Fruit fly (Drosophila melanogaster) whole organism, embryonic: ENCODE data around the gene Tcs6.

ENCODE experiments used
- B-H2 ChIP-seq: fragments of 200-800 bp; sonication (Bioruptor generic); optimal IDR thresholded peaks from 2 replicates; lab custom pipeline; 2018; ENCODE audit warnings: missing biosample characterization, mild to moderate bottlenecking, missing genetic modification characterization
- CG1024 ChIP-seq: fragments of 200-800 bp; sonication (Bioruptor generic); IDR thresholded peaks from 2 replicates; pipeline ENCODE4 v1.3.6; 2022; ENCODE audit warnings: missing biosample characterization, missing genetic modification characterization
- CG10654 ChIP-seq: fragments of 200-800 bp; sonication (Bioruptor generic); optimal IDR thresholded peaks from 2 replicates; lab custom pipeline; 2016; ENCODE audit warnings: missing biosample characterization, missing genetic modification characterization
- CG12769 ChIP-seq: fragments of 200-800 bp; sonication (Bioruptor generic); optimal IDR thresholded peaks from 2 replicates; lab custom pipeline; 2019; ENCODE audit warnings: missing biosample characterization, mild to moderate bottlenecking, missing genetic modification characterization, moderate library complexity
- CG13296 ChIP-seq: fragments of 200-800 bp; sonication (Bioruptor generic); optimal IDR thresholded peaks from 3 replicates; lab custom pipeline; 2018; ENCODE audit warnings: missing biosample characterization, mild to moderate bottlenecking, missing genetic modification characterization
- CG14050 ChIP-seq: fragments of 200-800 bp; sonication (Bioruptor generic); IDR thresholded peaks from 3 replicates; pipeline ENCODE4 v1.3.6; 2022; ENCODE audit warnings: missing biosample characterization, missing genetic modification characterization
- CG14710 ChIP-seq: fragments of 200-800 bp; sonication (Bioruptor generic); optimal IDR thresholded peaks from 3 replicates; lab custom pipeline; 2019; ENCODE audit warnings: missing biosample characterization, mild to moderate bottlenecking, missing genetic modification characterization, moderate library complexity
- CG14860 ChIP-seq: fragments of 200-800 bp; sonication (Bioruptor generic); IDR thresholded peaks from 3 replicates; pipeline ENCODE4 v1.3.6; 2022; ENCODE audit warnings: missing biosample characterization, missing genetic modification characterization; ENCODE audit not compliant: partially characterized antibody
- CG15269 ChIP-seq: fragments of 200-800 bp; sonication (Bioruptor generic); optimal IDR thresholded peaks from 2 replicates; lab custom pipeline; 2018; ENCODE audit warnings: missing biosample characterization, mild to moderate bottlenecking, missing genetic modification characterization, moderate library complexity
- CG1529 ChIP-seq: fragments of 200-800 bp; sonication (Bioruptor generic); optimal IDR thresholded peaks from 3 replicates; lab custom pipeline; 2018; ENCODE audit warnings: missing biosample characterization, missing genetic modification characterization
- CG30403 ChIP-seq: fragments of 200-800 bp; sonication (Bioruptor generic); optimal IDR thresholded peaks from 3 replicates; lab custom pipeline; 2016; ENCODE audit warnings: missing biosample characterization, missing genetic modification characterization
- CG42726 ChIP-seq: fragments of 200-800 bp; sonication (Bioruptor generic); IDR thresholded peaks from 2 replicates; pipeline ENCODE4 v1.3.6; 2022; ENCODE audit warnings: missing biosample characterization, missing genetic modification characterization; ENCODE audit not compliant: partially characterized antibody
- CG4360 ChIP-seq: fragments of 200-800 bp; sonication (Bioruptor generic); IDR thresholded peaks from 2 replicates; pipeline ENCODE4 v1.3.6; 2022; ENCODE audit warnings: missing biosample characterization, missing genetic modification characterization
- CG4730 ChIP-seq: fragments of 200-800 bp; sonication (Bioruptor generic); IDR thresholded peaks from 2 replicates; pipeline ENCODE4 v1.3.6; 2022; ENCODE audit warnings: missing biosample characterization, missing genetic modification characterization
- CG4820 ChIP-seq: fragments of 200-800 bp; sonication (Bioruptor generic); optimal IDR thresholded peaks from 3 replicates; lab custom pipeline; 2016; ENCODE audit warnings: missing biosample characterization, missing genetic modification characterization
- CG5180 ChIP-seq: fragments of 200-800 bp; sonication (Bioruptor generic); optimal IDR thresholded peaks from 3 replicates; lab custom pipeline; 2017; ENCODE audit warnings: missing biosample characterization, missing genetic modification characterization, mild to moderate bottlenecking, moderate library complexity, missing genetic modification reagents
- CG6791 ChIP-seq: fragments of 200-800 bp; sonication (Bioruptor generic); IDR thresholded peaks from 3 replicates; pipeline ENCODE4 v1.3.6; 2022; ENCODE audit warnings: missing biosample characterization, missing genetic modification characterization; ENCODE audit not compliant: partially characterized antibody
- CG7987 ChIP-seq: fragments of 200-800 bp; sonication (Bioruptor generic); optimal IDR thresholded peaks from 2 replicates; lab custom pipeline; 2018; ENCODE audit warnings: missing biosample characterization, mild to moderate bottlenecking, missing genetic modification characterization, moderate library complexity
- CG9215 ChIP-seq: fragments of 200-800 bp; sonication (Bioruptor generic); IDR thresholded peaks from 2 replicates; pipeline ENCODE4 v1.3.6; 2022; ENCODE audit warnings: missing biosample characterization, missing genetic modification characterization
- CG9727 ChIP-seq: fragments of 200-800 bp; sonication (Bioruptor generic); optimal IDR thresholded peaks from 3 replicates; lab custom pipeline; 2017; ENCODE audit warnings: missing biosample characterization, mild to moderate bottlenecking, missing genetic modification characterization
- CG9932 ChIP-seq: fragments of 200-800 bp; sonication (Bioruptor generic); IDR thresholded peaks from 2 replicates; pipeline ENCODE4 v1.3.6; 2022; ENCODE audit warnings: missing biosample characterization, missing genetic modification characterization
- CTCF ChIP-seq: fragments of 200-800 bp; sonication (Bioruptor generic); optimal IDR thresholded peaks from 2 replicates; lab custom pipeline; 2017; ENCODE audit warnings: missing biosample characterization, mild to moderate bottlenecking, missing genetic modification characterization, moderate library complexity
- CoRest ChIP-seq: fragments of 200-800 bp; sonication (Bioruptor generic); optimal IDR thresholded peaks from 3 replicates; lab custom pipeline; 2018; ENCODE audit warnings: missing biosample characterization, mild to moderate bottlenecking, missing genetic modification characterization, moderate library complexity
- Dll ChIP-seq: fragments of 200-800 bp; sonication (Bioruptor generic); IDR thresholded peaks from 4 replicates; pipeline ENCODE4 v1.3.6; 2022; ENCODE audit warnings: missing biosample characterization, missing genetic modification characterization; ENCODE audit not compliant: partially characterized antibody
- Gsc ChIP-seq: fragments of 200-800 bp; sonication (Bioruptor generic); IDR thresholded peaks from 2 replicates; pipeline ENCODE4 v1.3.6; 2022; ENCODE audit warnings: missing biosample characterization, missing genetic modification characterization
- Lim3 ChIP-seq: fragments of 200-800 bp; sonication (Bioruptor generic); IDR thresholded peaks from 2 replicates; pipeline ENCODE4 v1.3.6; 2022; ENCODE audit warnings: missing biosample characterization, missing genetic modification characterization
- Lpt ChIP-seq: fragments of >200 bp; optimal IDR thresholded peaks from 2 replicates; lab custom pipeline; 2018; ENCODE audit warnings: missing biosample characterization, missing genetic modification characterization
- Mrtf ChIP-seq: fragments of 200-800 bp; sonication (Bioruptor generic); IDR thresholded peaks from 3 replicates; pipeline ENCODE4 v1.3.6; 2022; ENCODE audit warnings: missing biosample characterization, missing genetic modification characterization
- Nf-YB ChIP-seq: fragments of 200-800 bp; sonication (Bioruptor generic); optimal IDR thresholded peaks from 3 replicates; lab custom pipeline; 2019; ENCODE audit warnings: missing biosample characterization, mild to moderate bottlenecking, missing genetic modification characterization, moderate library complexity
- Oaz ChIP-seq: fragments of 200-800 bp; sonication (Bioruptor generic); IDR thresholded peaks from 2 replicates; pipeline ENCODE4 v1.3.6; 2022; ENCODE audit warnings: missing biosample characterization, missing genetic modification characterization
- Opbp ChIP-seq: fragments of 200-800 bp; sonication (Bioruptor generic); IDR thresholded peaks from 3 replicates; pipeline ENCODE4 v1.3.6; 2022; ENCODE audit warnings: missing biosample characterization, missing genetic modification characterization; ENCODE audit not compliant: partially characterized antibody
- Sry-β ChIP-seq: fragments of 200-800 bp; sonication (Bioruptor generic); optimal IDR thresholded peaks from 2 replicates; lab custom pipeline; 2018; ENCODE audit warnings: missing biosample characterization, mild to moderate bottlenecking, missing genetic modification characterization, moderate library complexity
- Xbp1 ChIP-seq: fragments of 200-800 bp; sonication (Bioruptor generic); optimal IDR thresholded peaks from 3 replicates; lab custom pipeline; 2016; ENCODE audit warnings: missing biosample characterization, mild to moderate bottlenecking, missing genetic modification characterization
- ac ChIP-seq: fragments of 200-800 bp; sonication (Bioruptor generic); optimal IDR thresholded peaks from 3 replicates; lab custom pipeline; 2017; ENCODE audit warnings: missing biosample characterization, mild to moderate bottlenecking, missing genetic modification characterization
- az2 ChIP-seq: fragments of 200-800 bp; sonication (Bioruptor generic); optimal IDR thresholded peaks from 3 replicates; lab custom pipeline; 2016; ENCODE audit warnings: missing biosample characterization, missing genetic modification characterization
- disco-r ChIP-seq: fragments of 200-800 bp; sonication (Bioruptor generic); optimal IDR thresholded peaks from 2 replicates; lab custom pipeline; 2016; ENCODE audit warnings: missing biosample characterization, missing genetic modification characterization
- gcm ChIP-seq: fragments of 200-800 bp; sonication (Bioruptor generic); optimal IDR thresholded peaks from 2 replicates; lab custom pipeline; 2019; ENCODE audit warnings: missing biosample characterization, mild to moderate bottlenecking, missing genetic modification characterization, moderate library complexity
- ken ChIP-seq: fragments of 200-800 bp; sonication (Bioruptor generic); IDR thresholded peaks from 3 replicates; pipeline ENCODE4 v1.3.6; 2022; ENCODE audit warnings: missing biosample characterization, missing genetic modification characterization
- kni ChIP-seq: fragments of 200-800 bp; sonication (Bioruptor generic); optimal IDR thresholded peaks from 3 replicates; lab custom pipeline; 2017; ENCODE audit warnings: mild to moderate bottlenecking, missing biosample characterization, missing genetic modification reagents, missing genetic modification characterization
- luna ChIP-seq: fragments of 200-800 bp; sonication (Bioruptor generic); optimal IDR thresholded peaks from 2 replicates; lab custom pipeline; 2016; ENCODE audit warnings: missing biosample characterization, missing genetic modification characterization
- pho ChIP-seq: fragments of 200-800 bp; sonication (Bioruptor generic); optimal IDR thresholded peaks from 2 replicates; lab custom pipeline; 2016; ENCODE audit warnings: missing biosample characterization, missing genetic modification characterization
- pita ChIP-seq: fragments of 200-800 bp; sonication (Bioruptor generic); optimal IDR thresholded peaks from 2 replicates; lab custom pipeline; 2017; ENCODE audit warnings: missing biosample characterization, mild to moderate bottlenecking, missing genetic modification characterization
- pzg ChIP-seq: fragments of 200-800 bp; sonication (Bioruptor generic); optimal IDR thresholded peaks from 3 replicates; lab custom pipeline; 2018; ENCODE audit warnings: missing biosample characterization, mild to moderate bottlenecking, missing genetic modification characterization, moderate library complexity
- ranshi ChIP-seq: fragments of 200-800 bp; sonication (Bioruptor generic); IDR thresholded peaks from 2 replicates; pipeline ENCODE4 v1.3.6; 2022; ENCODE audit warnings: missing biosample characterization, missing genetic modification characterization
- sim ChIP-seq: fragments of 200-800 bp; sonication (Bioruptor generic); IDR thresholded peaks from 2 replicates; pipeline ENCODE4 v1.3.6; 2022; ENCODE audit warnings: missing biosample characterization, missing genetic modification characterization
- tap ChIP-seq: fragments of 200-800 bp; optimal IDR thresholded peaks from 3 replicates; lab custom pipeline; 2019; ENCODE audit warnings: missing biosample characterization, mild to moderate bottlenecking, missing genetic modification characterization, moderate library complexity
- trem ChIP-seq: fragments of 200-800 bp; optimal IDR thresholded peaks from 3 replicates; lab custom pipeline; 2019; ENCODE audit warnings: missing biosample characterization, mild to moderate bottlenecking, missing genetic modification characterization, moderate library complexity
- wdn ChIP-seq: fragments of 200-800 bp; sonication (Bioruptor generic); IDR thresholded peaks from 2 replicates; pipeline ENCODE4 v1.3.6; 2022; ENCODE audit warnings: missing biosample characterization, missing genetic modification characterization

Tcs6 gene

DNA sequence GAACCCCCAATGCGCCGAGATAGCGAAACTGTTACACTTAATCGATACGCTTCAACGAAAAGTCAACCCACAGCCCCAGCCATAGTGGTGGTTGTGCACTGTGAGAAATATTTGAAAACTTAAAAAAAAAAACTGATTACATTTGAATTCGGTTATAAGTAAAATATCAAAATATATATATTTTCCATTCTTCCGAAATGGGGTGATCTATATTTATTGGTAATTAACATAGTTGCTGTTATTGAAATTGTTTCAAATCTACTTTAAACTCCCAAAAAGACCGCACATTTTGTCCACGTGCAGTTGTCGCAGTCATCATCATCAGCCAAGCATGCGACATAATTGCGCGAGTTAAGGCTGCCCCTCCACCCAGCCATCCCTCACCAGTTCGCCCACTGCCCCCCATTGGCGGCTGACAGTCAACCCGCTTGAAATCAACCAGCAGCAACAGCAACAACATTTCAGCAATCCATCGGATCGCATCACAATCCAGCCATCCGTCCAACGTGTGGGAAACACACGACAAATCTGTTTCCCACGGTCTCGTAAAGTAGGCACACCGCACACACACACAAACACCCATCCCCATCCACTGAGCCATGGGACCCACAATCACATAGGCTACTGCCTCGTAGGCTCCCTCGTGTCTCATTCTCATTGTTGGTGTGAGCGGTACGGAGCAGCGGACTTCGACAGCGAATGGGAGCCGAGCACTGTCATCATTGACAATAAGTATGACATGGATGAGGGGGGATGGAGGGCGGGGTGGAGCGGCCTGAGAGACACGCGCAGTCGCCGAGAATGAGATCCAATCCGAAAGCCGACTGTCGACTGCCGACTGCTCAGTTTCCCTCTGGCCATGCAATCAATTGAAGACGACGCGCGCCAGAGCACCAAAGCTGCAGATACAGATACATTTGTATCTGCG is 37.5 kb downstream of the Tcs6 start (continued):
- TF ChIP-seq pita: no peak
- no peak for TF ChIP-seq CG42726
- TF ChIP-seq CG14860: no peak
- TF ChIP-seq CTCF (GFP tag; lab: Kevin White, UChicago): peak; percentile 10
- TF ChIP-seq CG5180 (GFP tag; lab: Kevin White, UChicago): peak; percentile 43
- TF ChIP-seq Lim3 (GFP tag; lab: Robert Waterston, UW): no peak
- no peak for TF ChIP-seq CG6791 (GFP tag; lab: Robert Waterston, UW)
- peak; percentile 39; the same call in 2 of the 3 replicates for TF ChIP-seq CG14050
- peak; percentile 22 for TF ChIP-seq CG7987 (GFP tag; lab: Kevin White, UChicago)
- peak; percentile 63 for TF ChIP-seq CG9727 (GFP tag; lab: Kevin White, UChicago)
- TF ChIP-seq tap (tag; lab: Kevin White, UChicago): peak; percentile 1
- TF ChIP-seq CG10654: peak; percentile 53
- TF ChIP-seq CoRest (tag; lab: Kevin White, UChicago): peak; percentile 63
- TF ChIP-seq CG1024 (GFP tag; lab: Robert Waterston, UW): no peak
- peak; percentile 11 for TF ChIP-seq Sry-β
- peak; percentile 63 for TF ChIP-seq CG14710 (tag; lab: Kevin White, UChicago)
- TF ChIP-seq kni: peak; percentile 99
- TF ChIP-seq pzg: no peak
- TF ChIP-seq CG4820 (GFP tag; lab: Kevin White, UChicago): peak; percentile 56
- TF ChIP-seq disco-r (GFP tag; lab: Kevin White, UChicago): no peak
- peak; percentile 24; the same call in 1 of the 4 replicates for TF ChIP-seq Dll
- TF ChIP-seq Nf-YB: peak; percentile 98
- TF ChIP-seq CG4730 (GFP tag; lab: Robert Waterston, UW): no peak
- peak; percentile 51 for TF ChIP-seq Xbp1
- TF ChIP-seq Oaz (GFP tag; lab: Robert Waterston, UW): 0 out of 2 replicates have a peak, but pooled peaks have one; percentile 18
- no peak for TF ChIP-seq wdn (GFP tag; lab: Robert Waterston, UW)
- peak; percentile 43 for TF ChIP-seq CG13296
- no peak for TF ChIP-seq CG9932 (GFP tag; lab: Robert Waterston, UW)
- peak; percentile 49 for TF ChIP-seq CG1529
- no peak for TF ChIP-seq B-H2 (GFP tag; lab: Kevin White, UChicago)
- TF ChIP-seq CG4360 (GFP tag; lab: Robert Waterston, UW): no peak
- TF ChIP-seq ranshi (GFP tag; lab: Robert Waterston, UW): peak; percentile 59; the same call in 1 of the 2 replicates
- 0 out of 2 replicates have a peak, but pooled peaks have one; percentile 26 for TF ChIP-seq Gsc (GFP tag; lab: Robert Waterston, UW)
- TF ChIP-seq Opbp: no peak
- TF ChIP-seq sim: peak; percentile 60; the same call in 1 of the 2 replicates
- peak; percentile 74 for TF ChIP-seq CG30403 (GFP tag; lab: Kevin White, UChicago)
- TF ChIP-seq Lpt (GFP tag; lab: Kevin White, UChicago): no peak
- no peak for TF ChIP-seq ken
- no peak for TF ChIP-seq luna
- TF ChIP-seq ac (GFP tag; lab: Kevin White, UChicago): no peak
- peak; percentile 67 for TF ChIP-seq az2
- TF ChIP-seq Mrtf: 0 out of 3 replicates have a peak, but pooled peaks have one; percentile 35
- no peak for TF ChIP-seq pho (GFP tag; lab: Kevin White, UChicago)
- no peak; the same call in 1 of the 2 replicates for TF ChIP-seq CG9215
- TF ChIP-seq trem: peak; percentile 37
- peak; percentile 96 for TF ChIP-seq CG12769 (tag; lab: Kevin White, UChicago)
- peak; percentile 72 for TF ChIP-seq CG15269
- peak; percentile 49 for TF ChIP-seq gcm (GFP tag; lab: Kevin White, UChicago)
